Fruit fly (Drosophila melanogaster) whole organism, adult: ENCODE data around the gene CG12170.

Source experiments
- CG11617 ChIP-seq: fragments of 200-800 bp; sonication (Bioruptor generic); optimal IDR thresholded peaks from 2 replicates; lab custom pipeline; 2017; ENCODE audit warnings: mild to moderate bottlenecking, missing biosample characterization, missing genetic modification reagents, missing genetic modification characterization
- CG12768 ChIP-seq: fragments of 200-800 bp; sonication (Bioruptor generic); optimal IDR thresholded peaks from 2 replicates; lab custom pipeline; 2017; ENCODE audit warnings: missing biosample characterization, missing genetic modification characterization, mild to moderate bottlenecking, moderate library complexity, missing genetic modification reagents
- CG14711 ChIP-seq: fragments of 200-800 bp; sonication (Bioruptor generic); optimal IDR thresholded peaks from 2 replicates; lab custom pipeline; 2018; ENCODE audit warnings: missing biosample characterization, mild to moderate bottlenecking, missing genetic modification characterization, moderate library complexity
- CG1620 ChIP-seq: fragments of 200-800 bp; sonication (Bioruptor generic); optimal IDR thresholded peaks from 2 replicates; lab custom pipeline; 2016; ENCODE audit warnings: missing biosample characterization, missing genetic modification characterization
- CG33017 ChIP-seq: fragments of 200-800 bp; sonication (Bioruptor generic); optimal IDR thresholded peaks from 2 replicates; lab custom pipeline; 2018; ENCODE audit warnings: missing biosample characterization, mild to moderate bottlenecking, missing genetic modification characterization, moderate library complexity
- CG5204 ChIP-seq: fragments of 200-800 bp; sonication (Bioruptor generic); optimal IDR thresholded peaks from 2 replicates; lab custom pipeline; 2016; ENCODE audit warnings: missing biosample characterization, missing genetic modification characterization
- CG7045 ChIP-seq: fragments of 200-800 bp; sonication (Bioruptor generic); optimal IDR thresholded peaks from 2 replicates; lab custom pipeline; 2017; ENCODE audit warnings: missing biosample characterization, mild to moderate bottlenecking, missing genetic modification characterization
- CG7101 ChIP-seq: fragments of 200-800 bp; sonication (Bioruptor generic); optimal IDR thresholded peaks from 2 replicates; lab custom pipeline; 2018; ENCODE audit warnings: missing biosample characterization, mild to moderate bottlenecking, missing genetic modification characterization, moderate library complexity
- Clk ChIP-seq: fragments of 200-800 bp; sonication (Bioruptor generic); optimal IDR thresholded peaks from 2 replicates; lab custom pipeline; 2017; ENCODE audit warnings: missing biosample characterization, missing genetic modification characterization
- Crg-1 ChIP-seq: fragments of 200-800 bp; sonication (Bioruptor generic); optimal IDR thresholded peaks from 2 replicates; lab custom pipeline; 2016; ENCODE audit warnings: missing biosample characterization, missing genetic modification characterization
- Hr96 ChIP-seq: fragments of 200-800 bp; sonication (Bioruptor generic); optimal IDR thresholded peaks from 2 replicates; lab custom pipeline; 2016; ENCODE audit warnings: missing biosample characterization, missing genetic modification characterization
- Mnt ChIP-seq: fragments of 200-800 bp; sonication (Bioruptor generic); optimal IDR thresholded peaks from 2 replicates; lab custom pipeline; 2016; ENCODE audit warnings: missing biosample characterization, mild to moderate bottlenecking, missing genetic modification characterization
- bab1 ChIP-seq: fragments of 200-800 bp; sonication (Bioruptor generic); optimal IDR thresholded peaks from 3 replicates; lab custom pipeline; 2019; ENCODE audit warnings: missing biosample characterization, mild to moderate bottlenecking, missing genetic modification characterization, moderate library complexity
- cic ChIP-seq: fragments of 200-800 bp; sonication (Bioruptor generic); optimal IDR thresholded peaks from 2 replicates; lab custom pipeline; 2017; ENCODE audit warnings: missing biosample characterization, mild to moderate bottlenecking, missing genetic modification characterization, moderate library complexity
- cnc ChIP-seq, 2 experiments: fragments of >200 bp; optimal IDR thresholded peaks; 2 replicates each; lab custom pipeline; 2017
- kay ChIP-seq: fragments of 200-800 bp; sonication (Bioruptor generic); peaks from one replicate; lab custom pipeline; 2016; ENCODE audit warnings: missing biosample characterization, missing genetic modification characterization, borderline replicate concordance
- ovo ChIP-seq: fragments of 200-800 bp; sonication (Bioruptor generic); optimal IDR thresholded peaks from 2 replicates; lab custom pipeline; 2016; ENCODE audit warnings: missing biosample characterization, missing genetic modification characterization
- pad ChIP-seq: fragments of 200-800 bp; sonication (Bioruptor generic); optimal IDR thresholded peaks from 3 replicates; lab custom pipeline; 2017; ENCODE audit warnings: missing biosample characterization, missing genetic modification characterization, mild to moderate bottlenecking, moderate library complexity, missing genetic modification reagents
- tj ChIP-seq: fragments of 200-800 bp; sonication (Bioruptor generic); optimal IDR thresholded peaks from 3 replicates; lab custom pipeline; 2017; ENCODE audit warnings: missing biosample characterization, mild to moderate bottlenecking, missing genetic modification characterization, moderate library complexity
- toe ChIP-seq: fragments of 200-800 bp; sonication (Bioruptor generic); optimal IDR thresholded peaks from 2 replicates; lab custom pipeline; 2016; ENCODE audit warnings: missing biosample characterization, missing genetic modification characterization

CG12170 gene

DNA sequence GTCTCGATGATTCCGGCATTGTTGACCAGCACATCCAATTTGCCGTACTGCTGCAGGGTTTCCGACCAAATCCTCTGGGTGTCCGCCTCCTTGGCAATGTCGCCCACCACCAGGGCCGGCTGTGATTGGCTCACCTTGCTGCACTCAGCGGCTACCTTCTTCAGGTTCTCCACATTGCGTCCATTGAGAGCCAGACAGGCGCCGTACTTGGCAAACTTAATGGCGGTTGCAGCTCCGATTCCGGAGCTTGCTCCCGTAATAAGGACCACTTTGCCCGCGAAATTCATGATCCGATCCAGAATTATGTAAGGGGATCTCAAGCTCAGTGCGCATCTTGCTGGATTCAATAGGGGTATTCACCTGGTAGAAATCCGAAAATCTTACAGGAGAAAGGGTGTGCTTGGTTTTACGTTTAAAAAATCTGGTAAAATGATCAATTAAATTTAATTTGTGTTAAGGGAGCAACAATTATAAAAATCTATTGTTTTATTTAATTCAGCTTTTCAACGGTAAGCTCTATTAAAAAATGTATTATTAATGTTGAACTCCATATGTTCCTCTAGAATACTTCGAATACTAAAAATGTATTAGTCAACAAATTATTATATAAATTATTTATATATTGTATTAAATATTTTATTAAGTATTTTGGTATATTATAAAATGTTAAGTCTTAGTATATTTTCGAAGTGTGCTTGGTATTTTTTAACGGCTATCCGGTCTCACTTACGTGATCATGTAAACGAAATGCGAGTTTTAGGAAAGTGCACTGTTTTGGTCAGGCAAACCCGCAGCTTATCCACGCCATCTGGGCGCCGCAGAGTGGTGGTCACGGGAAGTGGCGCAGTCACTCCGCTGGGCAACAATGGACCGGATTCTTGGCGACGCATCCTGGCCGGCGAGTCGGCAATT is at the start of gene CG12170, which contains the start of gene CG31548:
CG12170 (plus strand) TSS at position 716 of the 912 bp plus-strand sequence.
CG31548 (minus strand) TSS at position 334 of the 912 bp plus-strand sequence.
- TF ChIP-seq Crg-1 (GFP tag; lab: Kevin White, UChicago) (peak; percentile 1), CG5204 (GFP tag; lab: Kevin White, UChicago) (no peak), CG12768 (GFP tag; lab: Kevin White, UChicago) (peak; percentile 2), Hr96 (GFP tag; lab: Kevin White, UChicago) (no peak), pad (no peak), CG1620 (no peak), CG11617 (peak; percentile 78), Mnt (GFP tag; lab: Kevin White, UChicago) (peak; percentile 25), CG7045 (peak; percentile 31), cnc (optimal IDR thresholded peaks at IDR 0.05; lab: Kevin White, UChicago) (no peak), toe (no peak), CG7101 (tag; lab: Kevin White, UChicago) (peak; percentile 56), CG14711 (peak; percentile 57), cic (no peak), CG33017 (tag; lab: Kevin White, UChicago) (peak; percentile 49), tj (GFP tag; lab: Kevin White, UChicago) (peak; percentile 27), Clk (GFP tag; lab: Kevin White, UChicago) (no peak), bab1 (GFP tag; lab: Kevin White, UChicago) (no peak), ovo (GFP tag; lab: Kevin White, UChicago) (no peak), kay (GFP tag; lab: Kevin White, UChicago) (no peak)

DNA sequence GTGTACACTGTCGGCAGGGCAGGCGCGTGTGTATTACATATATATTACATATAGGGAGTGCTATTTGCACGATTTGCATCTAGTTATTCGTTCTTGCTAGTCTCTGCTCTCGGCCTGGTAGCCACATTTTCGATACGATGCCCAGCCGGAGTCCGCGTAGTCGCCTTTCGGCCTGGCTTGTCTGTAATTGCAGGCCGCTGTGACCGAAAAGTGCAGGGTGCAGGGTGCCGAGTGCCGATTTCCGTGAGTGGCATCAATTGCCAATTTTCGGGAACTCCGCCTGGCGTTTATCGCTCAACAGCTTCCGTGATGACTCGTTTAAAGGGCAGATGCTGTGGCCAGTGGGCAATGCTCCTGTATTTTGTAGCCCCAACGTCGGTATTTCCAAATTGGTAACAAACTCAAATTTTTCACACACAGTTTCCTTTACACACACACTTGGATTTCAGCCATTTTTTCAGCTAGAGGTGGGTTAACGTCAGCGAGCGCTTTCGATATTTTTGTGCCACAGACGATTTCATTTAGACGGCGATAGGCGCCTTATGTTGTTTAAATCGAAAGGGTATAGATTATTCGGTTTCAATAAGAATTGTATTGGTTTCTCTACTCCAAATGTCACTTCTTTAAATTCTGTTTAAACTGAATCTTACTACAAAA is 49.0 kb upstream of the CG12170 start, which contains the start of gene CG2926:
CG2926 (minus strand) TSS at position 518 of the 657 bp plus-strand sequence.
- TF ChIP-seq CG1620 (peak; percentile 51), ovo (GFP tag; lab: Kevin White, UChicago) (peak; percentile 1), pad (peak; percentile 45), CG33017 (tag; lab: Kevin White, UChicago) (no peak), kay (GFP tag; lab: Kevin White, UChicago) (no peak), Clk (GFP tag; lab: Kevin White, UChicago) (peak; percentile 12), CG12768 (GFP tag; lab: Kevin White, UChicago) (peak; percentile 62), CG5204 (GFP tag; lab: Kevin White, UChicago) (no peak), Mnt (GFP tag; lab: Kevin White, UChicago) (peak; percentile 48), CG14711 (no peak), CG7045 (peak; percentile 2), CG11617 (peak; percentile 44), Crg-1 (GFP tag; lab: Kevin White, UChicago) (peak; percentile 60), bab1 (GFP tag; lab: Kevin White, UChicago) (peak; percentile 38), CG7101 (tag; lab: Kevin White, UChicago) (peak; percentile 26)

DNA sequence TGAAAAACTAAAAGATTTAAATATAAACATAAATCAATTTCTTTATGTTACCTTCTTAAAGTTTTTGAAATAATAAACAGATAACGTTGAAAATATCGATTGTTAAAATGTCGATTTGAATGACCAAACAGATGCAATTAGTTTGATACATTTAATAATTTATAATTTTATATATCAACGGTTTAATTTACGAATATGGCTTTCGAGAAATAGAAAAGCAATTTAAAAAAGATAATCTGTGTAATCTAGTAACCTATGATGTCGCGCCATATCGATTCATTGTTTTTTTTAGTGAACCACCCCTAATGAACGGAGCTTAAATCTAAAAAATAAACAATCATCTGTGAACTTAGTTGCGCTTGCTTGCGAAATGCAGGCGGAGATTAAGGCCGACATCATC is 48.5 kb upstream of the CG12170 start, which contains the start of gene PolZ2:
PolZ2 (plus strand) TSS at position 301 of the 400 bp plus-strand sequence.
- TF ChIP-seq ovo (GFP tag; lab: Kevin White, UChicago) (no peak), CG5204 (GFP tag; lab: Kevin White, UChicago) (no peak), CG14711 (no peak), CG33017 (tag; lab: Kevin White, UChicago) (no peak), CG7045 (no peak), CG7101 (tag; lab: Kevin White, UChicago) (no peak)

DNA sequence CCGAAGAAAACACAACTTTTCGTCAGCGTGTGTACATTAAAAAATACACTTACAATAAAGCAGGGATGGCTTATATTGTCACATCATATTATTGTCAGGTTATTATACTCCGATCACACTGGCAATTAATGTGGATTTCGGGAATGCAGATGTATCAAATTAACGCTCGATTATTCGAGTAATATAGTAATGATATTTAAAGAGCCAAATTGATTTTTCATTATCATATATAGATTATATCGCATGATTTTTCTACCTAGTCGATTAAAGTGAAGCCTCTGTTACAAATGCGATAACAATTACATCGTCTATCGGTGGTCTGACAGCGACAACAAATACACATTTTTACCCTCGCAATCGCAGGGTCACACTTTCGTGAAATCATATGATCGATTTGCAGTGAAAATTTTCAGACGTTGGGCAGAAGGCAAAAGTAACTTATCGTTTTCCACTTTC is 45.6 kb upstream of the CG12170 start, which contains the start of the genes noi and Vha26:
noi (minus strand) TSS at position 62 of the 456 bp plus-strand sequence.
Vha26 (plus strand) TSS at position 366 of the 456 bp plus-strand sequence.
- TF ChIP-seq CG33017 (tag; lab: Kevin White, UChicago), result no peak
- no peak for TF ChIP-seq CG12768 (GFP tag; lab: Kevin White, UChicago)
- TF ChIP-seq ovo (GFP tag; lab: Kevin White, UChicago), result no peak
- TF ChIP-seq Crg-1 (GFP tag; lab: Kevin White, UChicago), result no peak
- TF ChIP-seq CG14711, result peak; percentile 48
- peak; percentile 24 for TF ChIP-seq CG1620
- no peak for TF ChIP-seq CG5204 (GFP tag; lab: Kevin White, UChicago)
- peak; percentile 21 for TF ChIP-seq cic
- peak; percentile 39 for TF ChIP-seq Clk (GFP tag; lab: Kevin White, UChicago)
- peak; percentile 71 for TF ChIP-seq Mnt (GFP tag; lab: Kevin White, UChicago)
- peak; percentile 10 for TF ChIP-seq tj (GFP tag; lab: Kevin White, UChicago)
- TF ChIP-seq CG7101 (tag; lab: Kevin White, UChicago), result peak; percentile 46
- TF ChIP-seq kay (GFP tag; lab: Kevin White, UChicago), result no peak
- TF ChIP-seq pad, result peak; percentile 23
- TF ChIP-seq CG11617, result peak; percentile 49
- no peak for TF ChIP-seq CG7045
- TF ChIP-seq Hr96 (GFP tag; lab: Kevin White, UChicago), result no peak
- TF ChIP-seq cnc (optimal IDR thresholded peaks at IDR 0.05; lab: Kevin White, UChicago), result no peak
- no peak for TF ChIP-seq toe
- TF ChIP-seq bab1 (GFP tag; lab: Kevin White, UChicago), result no peak

DNA sequence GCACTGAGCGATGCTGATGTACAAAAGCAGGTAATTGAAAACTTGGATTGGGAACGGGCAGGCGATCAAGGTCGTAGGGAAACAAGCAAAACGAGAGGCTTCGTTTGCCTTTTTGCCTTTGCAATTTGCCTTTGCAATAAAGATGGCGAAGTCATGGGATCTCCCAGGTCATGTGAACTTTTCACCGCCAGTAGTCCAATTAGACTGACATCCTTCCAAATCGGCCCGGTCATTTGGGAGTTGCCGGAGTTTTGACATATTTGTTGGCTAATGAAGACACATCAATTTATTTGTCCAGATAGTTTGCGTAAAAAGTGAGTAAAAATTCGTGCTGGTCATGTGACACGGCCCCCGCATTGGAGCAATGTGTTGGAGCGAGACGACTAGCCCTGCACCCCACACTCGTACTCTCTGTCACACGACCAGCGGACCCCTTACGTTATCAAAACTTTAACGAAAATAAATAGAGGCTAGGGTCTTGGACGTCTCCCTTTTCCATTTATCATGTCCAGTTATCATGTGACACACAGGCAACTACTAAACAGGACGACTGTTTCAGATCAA is 44.9 kb upstream of the CG12170 start:
- TF ChIP-seq CG7045 (no peak), CG14711 (no peak), ovo (GFP tag; lab: Kevin White, UChicago) (no peak), cnc (optimal IDR thresholded peaks at IDR 0.05; lab: Kevin White, UChicago) (no peak), CG11617 (no peak), CG12768 (GFP tag; lab: Kevin White, UChicago) (peak; percentile 41), CG7101 (tag; lab: Kevin White, UChicago) (peak; percentile 16), pad (peak; percentile 74), Clk (GFP tag; lab: Kevin White, UChicago) (no peak), Crg-1 (GFP tag; lab: Kevin White, UChicago) (no peak), Mnt (GFP tag; lab: Kevin White, UChicago) (peak; percentile 62), bab1 (GFP tag; lab: Kevin White, UChicago) (peak; percentile 15), Hr96 (GFP tag; lab: Kevin White, UChicago) (no peak), kay (GFP tag; lab: Kevin White, UChicago) (no peak), CG5204 (GFP tag; lab: Kevin White, UChicago) (no peak), tj (GFP tag; lab: Kevin White, UChicago) (peak; percentile 20), CG1620 (no peak), CG33017 (tag; lab: Kevin White, UChicago) (no peak), toe (no peak), cic (peak; percentile 67)
